Fruit fly (Drosophila melanogaster): Measurements from ENCODE around the gene mRpL15.

DNA sequence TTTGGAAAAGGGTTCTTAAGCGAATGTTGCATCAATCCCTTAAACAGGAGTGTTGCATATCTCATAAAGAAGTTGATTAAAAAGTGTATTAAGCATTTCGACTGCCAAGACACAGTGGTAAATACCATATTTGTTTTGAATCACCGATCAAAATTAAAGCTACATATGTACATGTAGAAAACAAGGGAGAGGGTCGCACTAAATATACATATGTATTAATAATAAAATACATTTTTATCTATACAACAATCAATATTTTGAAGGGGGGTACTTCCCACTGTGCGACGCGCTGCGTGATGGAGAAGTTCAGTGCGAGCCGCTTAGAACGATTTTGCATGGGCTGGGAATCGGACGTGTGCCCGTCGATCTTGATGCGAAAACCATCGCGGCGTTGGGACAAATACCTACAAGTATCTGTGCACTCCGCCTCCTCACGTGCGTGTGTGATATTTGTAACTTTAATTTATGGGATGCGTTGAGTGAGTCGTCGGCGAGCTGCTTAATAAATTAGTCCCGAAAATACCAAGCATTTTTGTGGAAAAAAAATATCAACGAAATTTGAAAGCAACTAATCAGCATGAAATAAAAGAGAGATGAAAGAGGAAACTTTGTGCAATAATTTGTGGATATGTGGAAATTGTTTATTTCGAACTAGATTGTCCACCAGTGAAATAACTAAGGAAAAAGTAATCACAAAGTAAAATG, 9.0 kb upstream of the mRpL15 start:
- peak; percentile 68 for TF ChIP-seq bab1 (GFP tag; optimal IDR thresholded peaks at IDR 0.05)
- TF ChIP-seq Mnt (GFP tag; optimal IDR thresholded peaks at IDR 0.05) = peak; percentile 57
- TF ChIP-seq Hr96 (GFP tag; optimal IDR thresholded peaks at IDR 0.05) = peak; percentile 61
- TF ChIP-seq pad (GFP tag; optimal IDR thresholded peaks at IDR 0.05) = peak; percentile 41
- TF ChIP-seq Clk (GFP tag; optimal IDR thresholded peaks at IDR 0.05) = peak; percentile 49
- TF ChIP-seq cic (GFP tag; optimal IDR thresholded peaks at IDR 0.05) = peak; percentile 9
- TF ChIP-seq ovo (GFP tag; optimal IDR thresholded peaks at IDR 0.05) = no peak
- TF ChIP-seq CG7101 (tag; optimal IDR thresholded peaks at IDR 0.05) = peak; percentile 90
- peak; percentile 86 for TF ChIP-seq kay (GFP tag; ENCODE audit: borderline replicate concordance)
- TF ChIP-seq CG1620 (GFP tag; optimal IDR thresholded peaks at IDR 0.05) = peak; percentile 18
- peak; percentile 8 for TF ChIP-seq toe (GFP tag; optimal IDR thresholded peaks at IDR 0.05)
